Fruit fly (Drosophila melanogaster) whole organism: ENCODE measurements around the gene CG31321.

Experiments used
- CG8478 ChIP-seq: fragments of >200 bp; optimal IDR thresholded peaks from 2 replicates; lab custom pipeline; 2018; ENCODE audit warnings: inconsistent platforms
- EcR ChIP-seq, 2 experiments: fragments of >200 bp; optimal IDR thresholded peaks; 2 replicates each; lab custom pipeline; 2017; ENCODE audit warnings: missing biosample characterization in 2 of 2, missing genetic modification characterization in 2 of 2, missing genetic modification reagents in 2 of 2
- psq ChIP-seq: fragments of >200 bp; optimal IDR thresholded peaks from 2 replicates; lab custom pipeline; 2017
- usp ChIP-seq: fragments of >200 bp; optimal IDR thresholded peaks from 2 replicates; lab custom pipeline; 2017; ENCODE audit warnings: missing biosample characterization, missing genetic modification characterization, mixed read lengths

DNA sequence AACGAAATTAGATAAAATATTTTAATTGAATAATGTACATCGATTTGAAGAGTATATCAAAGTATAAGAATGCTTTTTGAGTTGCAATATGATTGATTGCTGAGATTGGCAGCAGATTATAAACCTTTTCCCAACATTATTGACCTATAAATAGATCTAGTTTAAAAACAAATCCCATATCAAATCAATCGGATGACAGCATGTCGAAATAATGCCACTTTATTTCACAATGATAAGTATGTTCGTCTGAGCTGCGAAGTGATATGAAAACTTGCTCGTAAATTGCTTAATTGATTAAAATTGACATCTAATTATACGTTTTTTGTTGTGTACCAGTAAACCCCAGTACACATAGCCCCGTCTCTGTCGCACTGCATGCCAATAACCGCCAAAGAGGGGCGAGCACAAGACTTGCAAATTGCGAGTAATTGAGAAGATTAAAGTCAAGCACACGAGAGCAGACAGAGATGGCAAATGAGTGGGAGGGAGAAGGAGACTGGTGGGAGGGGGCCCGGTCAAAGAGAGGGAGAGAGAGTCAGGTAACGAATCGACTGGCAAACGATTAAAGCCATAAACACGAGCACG lies 27.0 kb upstream of the CG31321 start:
- TF ChIP-seq psq (lab: Kevin White, UChicago) (no peak), usp (GFP tag; lab: Kevin White, UChicago) (no peak), EcR (GFP tag; optimal IDR thresholded peaks at IDR 0.05; lab: Kevin White, UChicago) (no peak), CG8478 (lab: Kevin White, UChicago) (no peak)
